Fruit fly (Drosophila melanogaster): ENCODE data around the gene rdx.

Gene rdx

DNA sequence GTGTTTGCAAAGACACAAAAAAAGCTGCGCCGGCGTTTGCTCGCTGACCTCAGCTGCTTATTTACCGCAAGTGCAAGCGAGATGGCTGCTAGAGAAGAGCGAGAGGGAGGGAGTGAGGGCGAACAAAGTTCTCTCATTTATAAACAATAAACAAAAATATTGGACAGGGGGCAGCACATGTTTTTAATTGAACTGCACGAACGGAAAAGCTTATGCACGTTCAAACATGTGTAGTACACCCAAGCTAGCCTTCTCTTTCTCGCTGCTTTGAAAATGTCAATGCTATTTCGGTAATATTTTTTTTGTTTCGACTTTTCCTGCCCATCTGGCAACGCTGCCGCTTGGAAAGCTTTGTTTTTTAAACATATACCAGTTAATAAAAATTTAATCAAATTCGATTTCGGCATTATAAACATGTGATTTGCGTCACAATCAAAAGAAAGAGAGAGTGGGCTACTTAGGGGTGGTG lies 6.9 kb downstream of the rdx start (continued):
- TF ChIP-seq kah (GFP tag; optimal IDR thresholded peaks at IDR 0.05): peak; percentile 28
- peak; percentile 77; the same call in 1 of the 3 replicates for TF ChIP-seq CG2199 (GFP tag; IDR thresholded peaks at IDR 0.05)
- peak; percentile 18 for TF ChIP-seq her (GFP tag; optimal IDR thresholded peaks at IDR 0.05)
- peak; percentile 1 for TF ChIP-seq Sry-δ (GFP tag; optimal IDR thresholded peaks at IDR 0.05)
- no peak for TF ChIP-seq cas (GFP tag; IDR thresholded peaks at IDR 0.05)
- TF ChIP-seq dpn (GFP tag; optimal IDR thresholded peaks at IDR 0.05): peak; percentile 1 to 31
- peak; percentile 92 for TF ChIP-seq cwo (GFP tag; optimal IDR thresholded peaks at IDR 0.05)
- TF ChIP-seq pros (GFP tag; optimal IDR thresholded peaks at IDR 0.05): no peak
- no peak for TF ChIP-seq CG11398 (GFP tag; optimal IDR thresholded peaks at IDR 0.05)
- TF ChIP-seq dmrt99B (tag; optimal IDR thresholded peaks at IDR 0.05): peak; percentile 30
- TF ChIP-seq sob (GFP tag; IDR thresholded peaks at IDR 0.05): peak; percentile 30; the same call in 1 of the 2 replicates
- no peak for TF ChIP-seq CG8089 (GFP tag; optimal IDR thresholded peaks at IDR 0.05)
- TF ChIP-seq Myb (GFP tag; optimal IDR thresholded peaks at IDR 0.05): peak; percentile 58
- no peak for TF ChIP-seq Poxn (GFP tag; IDR thresholded peaks at IDR 0.05)
- peak; percentile 57 for TF ChIP-seq NfI (GFP tag; optimal IDR thresholded peaks at IDR 0.05)
- 0 out of 3 replicates have a peak, but pooled peaks have one; percentile 56 for TF ChIP-seq Dbx (GFP tag; IDR thresholded peaks at IDR 0.05)
- TF ChIP-seq twi (tag; optimal IDR thresholded peaks at IDR 0.05): peak; percentile 73
- peak; percentile 18 for TF ChIP-seq HLH54F (GFP tag; optimal IDR thresholded peaks at IDR 0.05)
- no peak for TF ChIP-seq CG6689 (GFP tag; IDR thresholded peaks at IDR 0.05)
- TF ChIP-seq tx (GFP tag; optimal IDR thresholded peaks at IDR 0.05): peak; percentile 39
- TF ChIP-seq CG6175 (GFP tag; IDR thresholded peaks at IDR 0.05): no peak
- TF ChIP-seq CG34224 (GFP tag; IDR thresholded peaks at IDR 0.05; ENCODE audit: partially characterized antibody): 0 out of 3 replicates have a peak, but pooled peaks have one; percentile 10
- TF ChIP-seq crol (GFP tag; IDR thresholded peaks at IDR 0.05): peak; percentile 82
- peak; percentile 39; the same call in 2 of the 3 replicates for TF ChIP-seq row (GFP tag; IDR thresholded peaks at IDR 0.05)
- no peak for TF ChIP-seq CG7745 (tag; optimal IDR thresholded peaks at IDR 0.05)
- peak; percentile 62 for TF ChIP-seq otp (GFP tag; IDR thresholded peaks at IDR 0.05)
- TF ChIP-seq pan (optimal IDR thresholded peaks at IDR 0.05): no peak
- TF ChIP-seq pan (GFP tag; optimal IDR thresholded peaks at IDR 0.05 in 1 of 2, IDR thresholded peaks at IDR 0.05 in 1 of 2): no peak
- peak; percentile 82 for TF ChIP-seq BtbVII (GFP tag; optimal IDR thresholded peaks at IDR 0.05)
- peak; percentile 53 for TF ChIP-seq Hmr (GFP tag; optimal IDR thresholded peaks at IDR 0.05)
- peak; percentile 30 for TF ChIP-seq Sox100B (GFP tag; optimal IDR thresholded peaks at IDR 0.05)
- peak; percentile 35 to 70 for TF ChIP-seq Trl (optimal IDR thresholded peaks at IDR 0.05)
- TF ChIP-seq Trl (GFP tag; optimal IDR thresholded peaks at IDR 0.05): no peak
- peak; percentile 32 for TF ChIP-seq CG3281 (GFP tag; optimal IDR thresholded peaks at IDR 0.05)
- peak; percentile 0 for TF ChIP-seq CG7987 (GFP tag; optimal IDR thresholded peaks at IDR 0.05)
- no peak for TF ChIP-seq CG3726 (GFP tag; IDR thresholded peaks at IDR 0.05)
- TF ChIP-seq CG10147 (GFP tag; optimal IDR thresholded peaks at IDR 0.05): no peak
- no peak for TF ChIP-seq dimm (GFP tag; IDR thresholded peaks at IDR 0.05)
- no peak for TF ChIP-seq CG14667 (GFP tag; IDR thresholded peaks at IDR 0.05)
- TF ChIP-seq CG13775 (GFP tag; optimal IDR thresholded peaks at IDR 0.05): no peak
- TF ChIP-seq Doc2 (GFP tag; IDR thresholded peaks at IDR 0.05): no peak
- TF ChIP-seq CG11723 (GFP tag; optimal IDR thresholded peaks at IDR 0.05): no peak
- peak; percentile 84 for TF ChIP-seq sug (tag; optimal IDR thresholded peaks at IDR 0.05)
- TF ChIP-seq Asciz (GFP tag; optimal IDR thresholded peaks at IDR 0.05): peak; percentile 64
- 0 out of 2 replicates have a peak, but pooled peaks have one; percentile 10 for TF ChIP-seq MBD-R2 (GFP tag; IDR thresholded peaks at IDR 0.05)
- TF ChIP-seq fd102C (GFP tag; optimal IDR thresholded peaks at IDR 0.05): no peak
- peak; percentile 97 for TF ChIP-seq ATbp (GFP tag; optimal IDR thresholded peaks at IDR 0.05)
- peak; percentile 5 for TF ChIP-seq eyg (GFP tag; optimal IDR thresholded peaks at IDR 0.05)
- TF ChIP-seq jigr1 (GFP tag; IDR thresholded peaks at IDR 0.05): no peak
- no peak for TF ChIP-seq ranshi (GFP tag; IDR thresholded peaks at IDR 0.05)
- TF ChIP-seq vvl (GFP tag; IDR thresholded peaks at IDR 0.05): peak; percentile 59; the same call in 1 of the 2 replicates
- no peak for TF ChIP-seq Fer3 (tag; optimal IDR thresholded peaks at IDR 0.05)

All from whole organism, embryonic.